Fruit fly (Drosophila melanogaster) whole organism, embryonic: Measurements from ENCODE around the gene PIG-Wb.

ENCODE experiments used
- ATbp ChIP-seq: fragments of 200-800 bp; sonication (Bioruptor generic); optimal IDR thresholded peaks from 2 replicates; lab custom pipeline; 2017; ENCODE audit warnings: missing biosample characterization, mild to moderate bottlenecking, missing genetic modification characterization, missing genetic modification reagents
- BtbVII ChIP-seq: fragments of 200-800 bp; sonication (Bioruptor generic); optimal IDR thresholded peaks from 3 replicates; lab custom pipeline; 2017; ENCODE audit warnings: missing biosample characterization, mild to moderate bottlenecking, missing genetic modification characterization
- CG10209 ChIP-seq: fragments of 200-800 bp; sonication (Bioruptor generic); optimal IDR thresholded peaks from 3 replicates; lab custom pipeline; 2017; ENCODE audit warnings: missing biosample characterization, mild to moderate bottlenecking, missing genetic modification characterization, missing genetic modification reagents
- CG1024 ChIP-seq: fragments of 200-800 bp; sonication (Bioruptor generic); IDR thresholded peaks from 2 replicates; pipeline ENCODE4 v1.3.6; 2022; ENCODE audit warnings: missing biosample characterization, missing genetic modification characterization
- CG11398 ChIP-seq: fragments of 200-800 bp; sonication (Bioruptor generic); optimal IDR thresholded peaks from 2 replicates; lab custom pipeline; 2016; ENCODE audit warnings: missing biosample characterization, missing genetic modification characterization
- CG11560 ChIP-seq: fragments of 200-800 bp; sonication (Bioruptor generic); IDR thresholded peaks from 3 replicates; pipeline ENCODE4 v1.3.6; 2022; ENCODE audit warnings: missing biosample characterization, missing genetic modification characterization
- CG12071 ChIP-seq: fragments of 200-800 bp; sonication (Bioruptor generic); optimal IDR thresholded peaks from 3 replicates; lab custom pipeline; 2018; ENCODE audit warnings: missing biosample characterization, mild to moderate bottlenecking, missing genetic modification characterization
- CG12104 ChIP-seq: fragments of 200-800 bp; sonication (Bioruptor generic); optimal IDR thresholded peaks from 3 replicates; lab custom pipeline; 2016; ENCODE audit warnings: missing biosample characterization, missing genetic modification characterization
- CG12236 ChIP-seq: fragments of 200-800 bp; sonication (Bioruptor generic); optimal IDR thresholded peaks from 2 replicates; lab custom pipeline; 2016; ENCODE audit warnings: missing biosample characterization, missing genetic modification characterization
- CG12769 ChIP-seq: fragments of 200-800 bp; sonication (Bioruptor generic); optimal IDR thresholded peaks from 2 replicates; lab custom pipeline; 2019; ENCODE audit warnings: missing biosample characterization, mild to moderate bottlenecking, missing genetic modification characterization, moderate library complexity
- CG13775 ChIP-seq: fragments of 200-800 bp; sonication (Bioruptor generic); optimal IDR thresholded peaks from 3 replicates; lab custom pipeline; 2017; ENCODE audit warnings: missing biosample characterization, mild to moderate bottlenecking, missing genetic modification characterization
- CG15011 ChIP-seq: fragments of 200-800 bp; sonication (Bioruptor generic); optimal IDR thresholded peaks from 3 replicates; lab custom pipeline; 2018; ENCODE audit warnings: missing biosample characterization, mild to moderate bottlenecking, missing genetic modification characterization
- CG1603 ChIP-seq: fragments of 200-800 bp; sonication (Bioruptor generic); optimal IDR thresholded peaks from 2 replicates; lab custom pipeline; 2019; ENCODE audit warnings: missing biosample characterization, mild to moderate bottlenecking, missing genetic modification characterization, moderate library complexity
- CG17568 ChIP-seq: fragments of 200-800 bp; sonication (Bioruptor generic); optimal IDR thresholded peaks from 2 replicates; lab custom pipeline; 2018; ENCODE audit warnings: missing biosample characterization, mild to moderate bottlenecking, missing genetic modification characterization, moderate library complexity
- CG18262 ChIP-seq: fragments of 200-800 bp; optimal IDR thresholded peaks from 3 replicates; lab custom pipeline; 2019; ENCODE audit warnings: missing biosample characterization, mild to moderate bottlenecking, missing genetic modification characterization, moderate library complexity
- CG18599 ChIP-seq: fragments of 200-800 bp; sonication (Bioruptor generic); optimal IDR thresholded peaks from 3 replicates; lab custom pipeline; 2017; ENCODE audit warnings: missing biosample characterization, missing genetic modification characterization, mild to moderate bottlenecking, moderate library complexity, missing genetic modification reagents
- CG2875 ChIP-seq: fragments of 200-800 bp; sonication (Bioruptor generic); optimal IDR thresholded peaks from 2 replicates; lab custom pipeline; 2017; ENCODE audit warnings: missing biosample characterization, mild to moderate bottlenecking, missing genetic modification characterization, missing genetic modification reagents
- CG33557 ChIP-seq: fragments of 200-800 bp; sonication (Bioruptor generic); optimal IDR thresholded peaks from 2 replicates; lab custom pipeline; 2019; ENCODE audit warnings: missing biosample characterization, mild to moderate bottlenecking, missing genetic modification characterization, moderate library complexity
- CG3847 ChIP-seq: fragments of 200-800 bp; sonication (Bioruptor generic); IDR thresholded peaks from 2 replicates; pipeline ENCODE4 v1.3.6; 2022; ENCODE audit warnings: missing biosample characterization, missing genetic modification characterization
- CG6175 ChIP-seq: fragments of 200-800 bp; sonication (Bioruptor generic); IDR thresholded peaks from 3 replicates; pipeline ENCODE4 v1.3.6; 2022; ENCODE audit warnings: missing biosample characterization, missing genetic modification characterization
- CG6765 ChIP-seq: fragments of 200-800 bp; sonication (Bioruptor generic); optimal IDR thresholded peaks from 3 replicates; lab custom pipeline; 2017; ENCODE audit warnings: missing biosample characterization, mild to moderate bottlenecking, missing genetic modification characterization
- CG7372 ChIP-seq: fragments of 200-800 bp; sonication (Bioruptor generic); IDR thresholded peaks from 2 replicates; pipeline ENCODE4 v1.3.6; 2022; ENCODE audit warnings: missing biosample characterization, missing genetic modification characterization
- CG7928 ChIP-seq: fragments of 200-800 bp; sonication (Bioruptor generic); optimal IDR thresholded peaks from 2 replicates; lab custom pipeline; 2017; ENCODE audit warnings: missing biosample characterization, mild to moderate bottlenecking, missing genetic modification characterization
- CG7987 ChIP-seq: fragments of 200-800 bp; sonication (Bioruptor generic); optimal IDR thresholded peaks from 2 replicates; lab custom pipeline; 2018; ENCODE audit warnings: missing biosample characterization, mild to moderate bottlenecking, missing genetic modification characterization, moderate library complexity
- CG8281 ChIP-seq: fragments of 200-800 bp; sonication (Bioruptor generic); optimal IDR thresholded peaks from 2 replicates; lab custom pipeline; 2018; ENCODE audit warnings: missing biosample characterization, mild to moderate bottlenecking, missing genetic modification characterization, moderate library complexity
- CG9727 ChIP-seq: fragments of 200-800 bp; sonication (Bioruptor generic); optimal IDR thresholded peaks from 3 replicates; lab custom pipeline; 2017; ENCODE audit warnings: missing biosample characterization, mild to moderate bottlenecking, missing genetic modification characterization
- CG9817 ChIP-seq: fragments of 200-800 bp; sonication (Bioruptor generic); optimal IDR thresholded peaks from 2 replicates; lab custom pipeline; 2018; ENCODE audit warnings: missing biosample characterization, mild to moderate bottlenecking, missing genetic modification characterization, moderate library complexity
- Fer1 ChIP-seq: fragments of 200-800 bp; sonication (Bioruptor generic); optimal IDR thresholded peaks from 2 replicates; lab custom pipeline; 2017; ENCODE audit warnings: missing biosample characterization, mild to moderate bottlenecking, missing genetic modification characterization
- Gug ChIP-seq: fragments of 200-800 bp; sonication (Bioruptor generic); IDR thresholded peaks from 4 replicates; pipeline ENCODE4 v1.3.6; 2022; ENCODE audit warnings: missing biosample characterization, missing genetic modification characterization
- Kr ChIP-seq: fragments of 200-800 bp; sonication (Bioruptor generic); optimal IDR thresholded peaks from 2 replicates; lab custom pipeline; 2017; ENCODE audit warnings: missing biosample characterization, mild to moderate bottlenecking, missing genetic modification characterization
- NC2β ChIP-seq: fragments of 200-800 bp; sonication (Bioruptor generic); optimal IDR thresholded peaks from 2 replicates; lab custom pipeline; 2016; ENCODE audit warnings: missing biosample characterization, missing genetic modification characterization
- Rfx ChIP-seq: fragments of 200-800 bp; sonication (Bioruptor generic); IDR thresholded peaks from 2 replicates; pipeline ENCODE4 v1.3.6; 2022; ENCODE audit warnings: missing biosample characterization, missing genetic modification characterization
- Trl ChIP-seq, 3 experiments: fragments of >200 bp in 2 of 3; fragments of 200-800 bp in 1 of 3; sonication (Bioruptor generic) in 1 of 3; optimal IDR thresholded peaks; 2 replicates in 1 of 3; 3 replicates in 2 of 3; lab custom pipeline; 2016 to 2017; ENCODE audit warnings: missing biosample characterization in 1 of 3, missing genetic modification characterization in 1 of 3
- ac ChIP-seq: fragments of 200-800 bp; sonication (Bioruptor generic); optimal IDR thresholded peaks from 3 replicates; lab custom pipeline; 2017; ENCODE audit warnings: missing biosample characterization, mild to moderate bottlenecking, missing genetic modification characterization
- ash1 ChIP-seq: fragments of 200-800 bp; sonication (Bioruptor generic); optimal IDR thresholded peaks from 2 replicates; lab custom pipeline; 2018; ENCODE audit warnings: missing biosample characterization, mild to moderate bottlenecking, missing genetic modification characterization
- bab2 ChIP-seq: fragments of 200-800 bp; sonication (Bioruptor generic); optimal IDR thresholded peaks from 2 replicates; lab custom pipeline; 2016; ENCODE audit warnings: missing biosample characterization, missing genetic modification characterization
- chm ChIP-seq: fragments of 200-800 bp; sonication (Bioruptor generic); IDR thresholded peaks from 2 replicates; pipeline ENCODE4 v1.3.6; 2022; ENCODE audit warnings: missing biosample characterization, missing genetic modification characterization
- ci ChIP-seq: fragments of 200-800 bp; sonication (Bioruptor generic); IDR thresholded peaks from 3 replicates; pipeline ENCODE4 v1.3.6; 2022; ENCODE audit warnings: missing biosample characterization, missing genetic modification characterization
- grn ChIP-seq: fragments of 200-800 bp; sonication (Bioruptor generic); optimal IDR thresholded peaks from 3 replicates; lab custom pipeline; 2017; ENCODE audit warnings: missing biosample characterization, missing genetic modification characterization
- ken ChIP-seq: fragments of 200-800 bp; sonication (Bioruptor generic); IDR thresholded peaks from 3 replicates; pipeline ENCODE4 v1.3.6; 2022; ENCODE audit warnings: missing biosample characterization, missing genetic modification characterization
- klu ChIP-seq: fragments of 200-800 bp; sonication (Bioruptor generic); IDR thresholded peaks from 2 replicates; pipeline ENCODE4 v1.3.6; 2022; ENCODE audit warnings: missing biosample characterization, missing genetic modification characterization
- lab ChIP-seq: fragments of 200-800 bp; sonication (Bioruptor generic); optimal IDR thresholded peaks from 3 replicates; lab custom pipeline; 2017; ENCODE audit warnings: missing biosample characterization, missing genetic modification characterization, mild to moderate bottlenecking, moderate library complexity, missing genetic modification reagents
- otp ChIP-seq: fragments of 200-800 bp; sonication (Bioruptor generic); IDR thresholded peaks from 3 replicates; pipeline ENCODE4, ENCODE4 v1.3.6; 2022; ENCODE audit warnings: missing biosample characterization, missing genetic modification characterization
- pan ChIP-seq, 4 experiments: fragments of >200 bp in 3 of 4; fragments of 200-800 bp in 1 of 4; sonication (Bioruptor generic) in 1 of 4; optimal IDR thresholded peaks in 3 of 4; IDR thresholded peaks in 1 of 4; 2 replicates each; pipeline versions ENCODE4 v1.3.6 to Lab custom; 2017 to 2022; ENCODE audit warnings: missing biosample characterization in 2 of 4, missing genetic modification characterization in 2 of 4, mixed read lengths in 1 of 4
- pita ChIP-seq: fragments of 200-800 bp; sonication (Bioruptor generic); optimal IDR thresholded peaks from 2 replicates; lab custom pipeline; 2017; ENCODE audit warnings: missing biosample characterization, mild to moderate bottlenecking, missing genetic modification characterization
- salm ChIP-seq: fragments of 200-800 bp; sonication (Bioruptor generic); optimal IDR thresholded peaks from 2 replicates; lab custom pipeline; 2018; ENCODE audit warnings: missing biosample characterization, mild to moderate bottlenecking, missing genetic modification characterization
- sr ChIP-seq: fragments of 200-800 bp; sonication (Bioruptor generic); IDR thresholded peaks from 3 replicates; pipeline ENCODE4 v1.3.6; 2022; ENCODE audit warnings: missing biosample characterization, missing genetic modification characterization
- vnd ChIP-seq: fragments of 200-800 bp; sonication (Bioruptor generic); IDR thresholded peaks from 3 replicates; pipeline ENCODE4 v1.3.6; 2022; ENCODE audit warnings: missing biosample characterization, missing genetic modification characterization; ENCODE audit not compliant: partially characterized antibody

PIG-Wb gene

dm6 chr3L:1742552-1743097, 4.7 kb upstream of the PIG-Wb start (continued):
- TF ChIP-seq CG12769 (tag; lab: Kevin White, UChicago) (peak; percentile 52), CG18262 (tag; lab: Kevin White, UChicago) (peak; percentile 14), CG12236 (no peak), CG10209 (GFP tag; lab: Kevin White, UChicago) (peak; percentile 29), CG12071 (GFP tag; lab: Kevin White, UChicago) (peak; percentile 29), Kr (peak; percentile 67), chm (GFP tag; lab: Robert Waterston, UW) (peak; percentile 77; the same call in 1 of the 2 replicates), CG12104 (GFP tag; lab: Kevin White, UChicago) (peak; percentile 28), ATbp (GFP tag; lab: Kevin White, UChicago) (peak; percentile 48), CG1024 (GFP tag; lab: Robert Waterston, UW) (peak; percentile 22; the same call in 1 of the 2 replicates), grn (GFP tag; lab: Kevin White, UChicago) (peak; percentile 95), NC2β (GFP tag; lab: Kevin White, UChicago) (peak; percentile 4), vnd (no peak), CG2875 (GFP tag; lab: Kevin White, UChicago) (peak; percentile 8), ac (GFP tag; lab: Kevin White, UChicago) (peak; percentile 13), CG11398 (GFP tag; lab: Kevin White, UChicago) (no peak), ci (peak; percentile 22; the same call in 1 of the 3 replicates), sr (GFP tag; lab: Robert Waterston, UW) (peak; percentile 17; the same call in 1 of the 3 replicates), pan (optimal IDR thresholded peaks at IDR 0.05; lab: Kevin White, UChicago) (no peak), pan (GFP tag; optimal IDR thresholded peaks at IDR 0.05 in 1 of 2, IDR thresholded peaks at IDR 0.05 in 1 of 2) (peak in 1 of 2 experiments; percentile 11), CG18599 (peak; percentile 42), CG7928 (GFP tag; lab: Kevin White, UChicago) (peak; percentile 0), ash1 (GFP tag; lab: Kevin White, UChicago) (no peak), CG17568 (GFP tag; lab: Kevin White, UChicago) (peak; percentile 27), CG9817 (tag; lab: Kevin White, UChicago) (no peak), ken (GFP tag; lab: Robert Waterston, UW) (0 out of 3 replicates have a peak, but pooled peaks have one; percentile 49), CG7372 (GFP tag; lab: Robert Waterston, UW) (no peak), lab (GFP tag; lab: Kevin White, UChicago) (peak; percentile 62), otp (GFP tag; lab: Robert Waterston, UW) (peak; percentile 15; the same call in 2 of the 3 replicates), CG13775 (GFP tag; lab: Kevin White, UChicago) (peak; percentile 1), BtbVII (peak; percentile 40), CG1603 (peak; percentile 34), CG11560 (tag; lab: Robert Waterston, UW) (no peak), klu (GFP tag; lab: Robert Waterston, UW) (no peak), Rfx (peak; percentile 25; the same call in 1 of the 2 replicates), bab2 (GFP tag; lab: Kevin White, UChicago) (no peak), salm (tag; lab: Kevin White, UChicago) (peak; percentile 9), pita (GFP tag; lab: Kevin White, UChicago) (no peak), CG33557 (GFP tag; lab: Kevin White, UChicago) (peak; percentile 59), CG9727 (peak; percentile 42), CG6765 (GFP tag; lab: Kevin White, UChicago) (peak; percentile 2), CG8281 (tag; lab: Kevin White, UChicago) (peak; percentile 78), CG6175 (GFP tag; lab: Robert Waterston, UW) (no peak), CG3847 (no peak), CG7987 (GFP tag; lab: Kevin White, UChicago) (peak; percentile 8), CG15011 (GFP tag; lab: Kevin White, UChicago) (peak; percentile 1), Trl (optimal IDR thresholded peaks at IDR 0.05; lab: Kevin White, UChicago) (no peak), Trl (GFP tag; optimal IDR thresholded peaks at IDR 0.05; lab: Kevin White, UChicago) (peak; percentile 15), Fer1 (GFP tag; lab: Kevin White, UChicago) (peak; percentile 11), Gug (GFP tag; lab: Robert Waterston, UW) (no peak)
